Worm (Caenorhabditis elegans) whole organism, young adult: ENCODE results near the gene pals-32.

Experiments used
- C17E4.6 ChIP-seq: fragments of 200-800 bp; sonication (Bioruptor generic); IDR thresholded peaks from 2 replicates; pipeline ENCODE4 v1.3.6; 2022; ENCODE audit warnings: missing genetic modification reagents, missing genetic modification characterization, missing compliant biosample characterization
- D2030.7 ChIP-seq: fragments of 200-800 bp; sonication (Bioruptor generic); IDR thresholded peaks from 2 replicates; pipeline ENCODE4 v1.3.6; 2022; ENCODE audit warnings: missing genetic modification reagents, missing genetic modification characterization, missing compliant biosample characterization
- F23B12.7 ChIP-seq: sonication (generic microtip); optimal IDR thresholded peaks from 2 replicates; lab custom pipeline; 2017; ENCODE audit warnings: missing genetic modification characterization, mild to moderate bottlenecking, missing compliant biosample characterization, antibody characterized with exemption, moderate library complexity; ENCODE audit not compliant: insufficient read depth
- F33H1.4 ChIP-seq: fragments of 200-800 bp; sonication (Bioruptor generic); IDR thresholded peaks from 2 replicates; pipeline ENCODE4 v1.3.6; 2022; ENCODE audit warnings: missing genetic modification reagents, missing genetic modification characterization, missing compliant biosample characterization
- F37B4.10 ChIP-seq: fragments of 200-800 bp; sonication (Bioruptor generic); IDR thresholded peaks from 2 replicates; pipeline ENCODE4 v1.3.6; 2022; ENCODE audit warnings: missing genetic modification characterization, missing compliant biosample characterization
- T07F8.4 ChIP-seq: sonication (generic microtip); optimal IDR thresholded peaks from 2 replicates; lab custom pipeline; 2016; ENCODE audit warnings: mild to moderate bottlenecking, missing genetic modification characterization, moderate library complexity, missing compliant biosample characterization
- Y53G8AR.9 ChIP-seq: fragments of 200-800 bp; sonication (Bioruptor generic); conservative IDR thresholded peaks from 2 replicates; pipeline ENCODE4 v1.3.6; 2022; ENCODE audit warnings: missing genetic modification reagents, missing genetic modification characterization, missing compliant biosample characterization
- Y67H2A.10 ChIP-seq: fragments of 200-800 bp; sonication (Bioruptor generic); conservative IDR thresholded peaks from 2 replicates; pipeline ENCODE4 v1.3.6; 2022; ENCODE audit warnings: missing genetic modification reagents, missing genetic modification characterization, missing compliant biosample characterization
- aptf-2 ChIP-seq: fragments of 200-800 bp; sonication (Bioruptor generic); conservative IDR thresholded peaks from 2 replicates; pipeline ENCODE4 v1.3.6; 2022; ENCODE audit warnings: missing genetic modification reagents, missing genetic modification characterization, missing compliant biosample characterization
- aptf-3 ChIP-seq: fragments of 200-800 bp; sonication (Bioruptor generic); IDR thresholded peaks from 2 replicates; pipeline ENCODE4 v1.3.6; 2022; ENCODE audit warnings: missing genetic modification characterization, missing compliant biosample characterization
- athp-1 ChIP-seq: sonication (generic microtip); optimal IDR thresholded peaks from 2 replicates; lab custom pipeline; 2017; ENCODE audit warnings: mild to moderate bottlenecking, missing genetic modification characterization, missing compliant biosample characterization
- attf-6 ChIP-seq: fragments of 200-800 bp; sonication (Bioruptor generic); IDR thresholded peaks from 2 replicates; pipeline ENCODE4 v1.3.6; 2022; ENCODE audit warnings: missing genetic modification reagents, missing genetic modification characterization, missing compliant biosample characterization
- ceh-100 ChIP-seq: fragments of 200-800 bp; sonication (Bioruptor generic); IDR thresholded peaks from 2 replicates; pipeline ENCODE4 v1.3.6; 2022; ENCODE audit warnings: missing genetic modification reagents, missing genetic modification characterization, missing compliant biosample characterization
- ceh-58 ChIP-seq: fragments of 200-800 bp; sonication (Bioruptor generic); IDR thresholded peaks from 2 replicates; pipeline ENCODE4 v1.3.6; 2022; ENCODE audit warnings: missing genetic modification characterization, missing compliant biosample characterization
- ceh-91 ChIP-seq: fragments of 200-800 bp; sonication (Bioruptor generic); IDR thresholded peaks from 2 replicates; pipeline ENCODE4 v1.3.6; 2022; ENCODE audit warnings: missing genetic modification reagents, missing genetic modification characterization, missing compliant biosample characterization
- chd-7 ChIP-seq: sonication (generic microtip); optimal IDR thresholded peaks from 2 replicates; lab custom pipeline; 2016; ENCODE audit warnings: mild to moderate bottlenecking, missing genetic modification characterization, moderate library complexity, missing compliant biosample characterization
- dpl-1 ChIP-seq: fragments of 150-350 bp; optimal IDR thresholded peaks from 2 replicates; lab custom pipeline; 2014; ENCODE audit warnings: missing biosample characterization, missing genetic modification reagents, missing genetic modification characterization
- egrh-3 ChIP-seq: fragments of 200-800 bp; sonication (Bioruptor generic); IDR thresholded peaks from 2 replicates; pipeline ENCODE4 v1.3.6; 2022; ENCODE audit warnings: missing genetic modification reagents, missing genetic modification characterization, missing compliant biosample characterization
- ekl-4 ChIP-seq: fragments of 200-800 bp; sonication (Bioruptor generic); IDR thresholded peaks from 2 replicates; pipeline ENCODE4 v1.3.6; 2022; ENCODE audit warnings: missing genetic modification reagents, missing genetic modification characterization, missing compliant biosample characterization
- gei-17 ChIP-seq: fragments of 200-800 bp; sonication (Bioruptor generic); optimal IDR thresholded peaks from 2 replicates; lab custom pipeline; 2018; ENCODE audit warnings: mild to moderate bottlenecking, missing genetic modification characterization, missing compliant biosample characterization
- hmg-1.2 ChIP-seq: fragments of 200-800 bp; sonication (Bioruptor generic); IDR thresholded peaks from 2 replicates; pipeline ENCODE4 v1.3.6; 2022; ENCODE audit warnings: missing genetic modification reagents, missing genetic modification characterization, missing compliant biosample characterization
- let-607 ChIP-seq, 2 experiments: fragments of 200-800 bp in 1 of 2; sonication (Bioruptor generic) in 1 of 2; sonication (generic microtip) in 1 of 2; optimal IDR thresholded peaks; 2 replicates each; lab custom pipeline; 2016 to 2018; ENCODE audit warnings: mild to moderate bottlenecking in 2 of 2, missing compliant biosample characterization in 2 of 2, missing genetic modification characterization in 2 of 2, moderate library complexity in 2 of 2, missing genotype in 1 of 2
- lin-40 ChIP-seq: sonication (generic microtip); optimal IDR thresholded peaks from 2 replicates; lab custom pipeline; 2016; ENCODE audit warnings: missing genetic modification characterization, mild to moderate bottlenecking, missing compliant biosample characterization, missing genotype, missing genetic modification reagents
- lsl-1 ChIP-seq: fragments of 200-800 bp; sonication (Bioruptor generic); optimal IDR thresholded peaks from 2 replicates; lab custom pipeline; 2018; ENCODE audit warnings: mild to moderate bottlenecking, missing genetic modification characterization, moderate library complexity, missing compliant biosample characterization
- madf-10 ChIP-seq: sonication (generic microtip); optimal IDR thresholded peaks from 2 replicates; lab custom pipeline; 2016; ENCODE audit warnings: mild to moderate bottlenecking, missing genetic modification characterization, missing compliant biosample characterization
- madf-3 ChIP-seq: fragments of 200-800 bp; sonication (Bioruptor generic); IDR thresholded peaks from 2 replicates; pipeline ENCODE4 v1.3.6; 2022; ENCODE audit warnings: missing genetic modification reagents, missing genetic modification characterization, missing compliant biosample characterization
- mes-4 ChIP-seq: sonication (generic microtip); optimal IDR thresholded peaks from 2 replicates; lab custom pipeline; 2016; ENCODE audit warnings: missing genotype, missing genetic modification characterization, missing compliant biosample characterization
- nhr-179 ChIP-seq: sonication (generic microtip); optimal IDR thresholded peaks from 2 replicates; lab custom pipeline; 2016; ENCODE audit warnings: mild to moderate bottlenecking, missing genetic modification characterization, missing compliant biosample characterization
- nhr-27 ChIP-seq: fragments of 200-800 bp; sonication (Bioruptor generic); optimal IDR thresholded peaks from 2 replicates; lab custom pipeline; 2018; ENCODE audit warnings: mild to moderate bottlenecking, missing genetic modification characterization, moderate library complexity, missing compliant biosample characterization
- nhr-80 ChIP-seq: sonication (generic microtip); optimal IDR thresholded peaks from 2 replicates; lab custom pipeline; 2016; ENCODE audit warnings: missing genetic modification characterization, missing compliant biosample characterization
- pha-4 ChIP-seq: fragments of 150-350 bp; sonication (generic microtip); optimal IDR thresholded peaks from 2 replicates; lab custom pipeline; 2014; ENCODE audit warnings: missing biosample characterization, missing genetic modification reagents, missing genetic modification characterization
- rec-8 ChIP-seq, 2 experiments: sonication (generic microtip); optimal IDR thresholded peaks; 2 replicates each; lab custom pipeline; 2016; ENCODE audit warnings: mild to moderate bottlenecking in 2 of 2, missing genetic modification characterization in 2 of 2, missing genetic modification reagents in 2 of 2, missing genotype in 2 of 2, missing biosample characterization in 1 of 2, missing compliant biosample characterization in 1 of 2, moderate library complexity in 1 of 2
- sdz-38 ChIP-seq: sonication (generic microtip); optimal IDR thresholded peaks from 2 replicates; lab custom pipeline; 2016; ENCODE audit warnings: missing genotype, missing genetic modification characterization, missing compliant biosample characterization
- sea-2 ChIP-seq: fragments of 200-800 bp; sonication (Bioruptor generic); IDR thresholded peaks from 2 replicates; pipeline ENCODE4 v1.3.6; 2022; ENCODE audit warnings: missing genetic modification characterization, missing compliant biosample characterization
- snpc-1.1 ChIP-seq: sonication (generic microtip); optimal IDR thresholded peaks from 2 replicates; lab custom pipeline; 2017; ENCODE audit warnings: missing genetic modification characterization, mild to moderate bottlenecking, missing compliant biosample characterization, antibody characterized with exemption, moderate library complexity, missing genotype, missing genetic modification reagents; ENCODE audit not compliant: insufficient read depth
- snpc-1.3 ChIP-seq: sonication (generic microtip); optimal IDR thresholded peaks from 2 replicates; lab custom pipeline; 2017; ENCODE audit warnings: missing genetic modification characterization, mild to moderate bottlenecking, missing compliant biosample characterization, antibody characterized with exemption, moderate library complexity, missing genotype, missing genetic modification reagents; ENCODE audit not compliant: insufficient read depth
- snpc-4 ChIP-seq, 5 experiments: fragments of 150-350 bp in 1 of 5; sonication (generic microtip) in 4 of 5; optimal IDR thresholded peaks; 2 replicates each; lab custom pipeline; 2014 to 2018; ENCODE audit warnings: missing genetic modification characterization in 5 of 5, missing biosample characterization in 3 of 5, antibody characterized with exemption in 2 of 5, mild to moderate bottlenecking in 2 of 5, missing compliant biosample characterization in 2 of 5, missing genotype in 2 of 5, moderate library complexity in 2 of 5, missing genetic modification reagents in 1 of 5
- tlf-1 ChIP-seq: fragments of 200-800 bp; sonication (Bioruptor generic); optimal IDR thresholded peaks from 2 replicates; lab custom pipeline; 2018; ENCODE audit warnings: mild to moderate bottlenecking, missing genetic modification characterization, missing compliant biosample characterization
- unc-62 ChIP-seq: fragments of 150-350 bp; optimal IDR thresholded peaks from 2 replicates; lab custom pipeline; 2014; ENCODE audit warnings: missing biosample characterization, missing genetic modification reagents, missing genetic modification characterization
- zfh-2 ChIP-seq: fragments of 200-800 bp; sonication (Bioruptor generic); conservative IDR thresholded peaks from 2 replicates; pipeline ENCODE4 v1.3.6; 2022; ENCODE audit warnings: missing genetic modification reagents, missing genetic modification characterization, missing compliant biosample characterization
- ztf-25 ChIP-seq: fragments of 200-800 bp; sonication (Bioruptor generic); IDR thresholded peaks from 2 replicates; pipeline ENCODE4 v1.3.6; 2022; ENCODE audit warnings: missing genetic modification reagents, missing genetic modification characterization, missing compliant biosample characterization
- ztf-3 ChIP-seq: fragments of 200-800 bp; sonication (Bioruptor generic); optimal IDR thresholded peaks from 2 replicates; lab custom pipeline; 2018; ENCODE audit warnings: mild to moderate bottlenecking, missing genetic modification characterization, missing compliant biosample characterization
- ztf-6 ChIP-seq: fragments of 200-800 bp; sonication (Bioruptor generic); IDR thresholded peaks from 2 replicates; pipeline ENCODE4 v1.3.6; 2022; ENCODE audit warnings: missing genetic modification reagents, missing genetic modification characterization, missing compliant biosample characterization

The pals-32 gene

DNA sequence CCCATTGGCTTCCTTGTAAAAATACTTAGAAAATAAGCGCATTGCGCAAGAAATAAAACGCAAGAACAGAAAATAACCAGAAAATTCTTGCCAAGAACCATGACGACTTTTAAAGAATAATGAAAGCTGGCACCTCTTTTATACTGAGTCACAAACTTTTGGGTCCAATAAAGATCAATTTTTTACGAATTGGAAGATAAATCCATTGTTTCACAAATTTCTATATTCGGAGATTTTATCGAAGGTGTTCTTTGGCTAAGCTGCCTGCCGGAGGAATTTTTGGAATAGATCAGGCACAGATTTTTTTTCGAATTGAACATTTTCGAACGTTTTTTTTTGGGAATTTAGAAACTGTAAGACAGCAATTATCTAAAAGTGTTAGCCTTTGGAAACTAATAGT, 16.5 kb downstream of the pals-32 start, which contains the start of gene C31B8.9:
Gene C31B8.9 (minus strand): TSS at position 101 of the 400 bp plus-strand sequence.
- no peak for TF ChIP-seq aptf-3 (GFP tag; lab: Robert Waterston, UW)
- TF ChIP-seq madf-10 (tag; lab: Kevin White, UChicago): no peak
- no peak for TF ChIP-seq sdz-38 (tag; lab: Kevin White, UChicago)
- no peak for TF ChIP-seq F33H1.4 (GFP tag; lab: Robert Waterston, UW)
- no peak for TF ChIP-seq chd-7 (tag; lab: Kevin White, UChicago)
- no peak for TF ChIP-seq hmg-1.2 (GFP tag; lab: Robert Waterston, UW)
- TF ChIP-seq athp-1 (tag; lab: Kevin White, UChicago): no peak
- no peak for TF ChIP-seq attf-6 (GFP tag; lab: Robert Waterston, UW)
- no peak for TF ChIP-seq mes-4 (tag; lab: Kevin White, UChicago)
- TF ChIP-seq T07F8.4 (tag; lab: Kevin White, UChicago): no peak
- no peak for TF ChIP-seq rec-8 (tag; optimal IDR thresholded peaks at IDR 0.05; lab: Kevin White, UChicago)
- no peak for TF ChIP-seq C17E4.6 (GFP tag; lab: Robert Waterston, UW)
- no peak for TF ChIP-seq aptf-2 (GFP tag; lab: Robert Waterston, UW)
- no peak for TF ChIP-seq dpl-1

DNA sequence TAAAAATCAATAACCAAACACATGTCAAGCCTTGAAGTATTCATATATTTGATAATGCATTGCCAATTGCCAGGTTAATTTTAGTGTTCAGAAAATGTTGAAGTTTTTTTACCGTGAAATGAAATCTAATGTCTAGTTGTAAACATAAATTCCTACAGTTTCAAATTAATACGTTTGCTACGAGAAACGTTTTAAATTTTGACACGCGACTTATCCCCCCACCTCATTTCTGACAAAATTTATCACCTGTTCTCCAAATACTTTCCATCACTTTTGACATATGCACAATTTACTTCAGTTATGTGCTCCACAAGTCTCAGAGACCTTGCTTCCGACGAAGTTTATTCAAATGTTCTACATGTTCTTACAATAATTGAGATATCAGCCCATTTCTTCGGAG, 17.5 kb downstream of the pals-32 start, which contains the start of gene srh-146:
Gene srh-146 (plus strand): TSS at position 301 of the 400 bp plus-strand sequence.
- no peak for TF ChIP-seq ekl-4 (GFP tag; lab: Robert Waterston, UW)
- no peak for TF ChIP-seq attf-6 (GFP tag; lab: Robert Waterston, UW)
- no peak for TF ChIP-seq ceh-91
- TF ChIP-seq F37B4.10 (GFP tag; lab: Robert Waterston, UW): no peak
- no peak for TF ChIP-seq D2030.7 (GFP tag; lab: Robert Waterston, UW)
- no peak for TF ChIP-seq ztf-6 (GFP tag; lab: Robert Waterston, UW)
- no peak for TF ChIP-seq Y67H2A.10
- TF ChIP-seq snpc-1.3: no peak
- no peak for TF ChIP-seq sea-2 (GFP tag; lab: Robert Waterston, UW)
- TF ChIP-seq madf-3: no peak
- TF ChIP-seq Y53G8AR.9 (GFP tag; lab: Robert Waterston, UW): no peak
- TF ChIP-seq hmg-1.2 (GFP tag; lab: Robert Waterston, UW): no peak
- TF ChIP-seq nhr-80: no peak
- no peak for TF ChIP-seq dpl-1
- no peak for TF ChIP-seq lin-40 (tag; lab: Kevin White, UChicago)
- no peak for TF ChIP-seq ztf-3

DNA sequence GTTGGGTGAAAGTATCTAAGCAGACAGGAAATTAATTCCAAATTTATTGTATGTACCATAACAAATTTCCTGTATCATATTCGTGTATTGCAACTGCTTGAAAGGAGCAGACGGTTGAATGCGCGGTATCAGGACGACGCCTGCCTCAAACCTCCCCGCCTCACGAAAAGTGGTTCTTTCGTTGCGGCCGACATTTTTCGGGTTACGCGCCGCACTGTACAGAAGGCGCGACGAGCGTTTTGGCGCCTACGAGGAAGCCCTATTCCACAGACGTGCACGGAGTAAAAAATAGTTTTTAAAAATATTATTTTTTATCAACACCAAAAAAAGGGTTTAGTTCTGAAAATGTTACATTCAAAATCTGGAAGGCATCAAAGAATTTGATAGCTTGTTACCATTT, 23.7 kb downstream of the pals-32 start:
- TF ChIP-seq nhr-179 (tag; lab: Kevin White, UChicago) (no peak), zfh-2 (GFP tag; lab: Robert Waterston, UW) (no peak), snpc-1.1 (tag; lab: Kevin White, UChicago) (peak; percentile 86), gei-17 (GFP tag; lab: Kevin White, UChicago) (no peak), snpc-4 (GFP tag; optimal IDR thresholded peaks at IDR 0.05; lab: Kevin White, UChicago) (peak; percentile 87), snpc-4 (tag; optimal IDR thresholded peaks at IDR 0.05; lab: Kevin White, UChicago) (peak; percentile 64 to 95 (median 82)), hmg-1.2 (GFP tag; lab: Robert Waterston, UW) (peak; percentile 60; the same call in 1 of the 2 replicates), pha-4 (tag; lab: Kevin White, UChicago) (no peak)

DNA sequence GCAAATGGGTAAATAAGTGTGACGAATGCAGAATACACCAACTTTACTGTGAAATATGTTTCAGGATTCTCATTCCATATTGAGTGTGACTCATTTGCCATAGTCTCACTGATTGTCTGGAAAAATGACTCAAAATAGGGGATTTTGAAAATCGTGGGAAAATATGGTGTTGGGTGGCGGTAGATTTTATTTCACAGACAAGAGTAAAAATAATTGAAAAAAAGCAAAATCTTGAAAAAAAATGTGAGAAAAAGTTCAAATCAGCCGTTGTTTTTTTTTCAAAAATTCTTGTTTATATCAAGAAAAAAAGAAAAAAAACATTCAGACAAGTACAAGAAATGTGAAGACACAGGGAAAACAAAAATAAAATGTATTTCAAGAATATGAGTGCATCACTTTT, 26.2 kb downstream of the pals-32 start, which contains the start of gene srh-38:
Gene srh-38 (minus strand): TSS at position 101 of the 400 bp plus-strand sequence.
- TF ChIP-seq ceh-100 (GFP tag; lab: Robert Waterston, UW) (no peak), unc-62 (GFP tag; lab: Kevin White, UChicago) (no peak), ztf-25 (GFP tag; lab: Robert Waterston, UW) (no peak), egrh-3 (no peak), F23B12.7 (tag; lab: Kevin White, UChicago) (no peak), tlf-1 (no peak), lsl-1 (no peak), snpc-4 (GFP tag; optimal IDR thresholded peaks at IDR 0.05; lab: Kevin White, UChicago) (no peak), snpc-4 (tag; optimal IDR thresholded peaks at IDR 0.05; lab: Kevin White, UChicago) (no peak), ceh-58 (GFP tag; lab: Robert Waterston, UW) (no peak), let-607 (tag; optimal IDR thresholded peaks at IDR 0.05; lab: Kevin White, UChicago) (no peak), Y53G8AR.9 (GFP tag; lab: Robert Waterston, UW) (no peak), nhr-27 (no peak)
